Worm (Caenorhabditis elegans): ENCODE data around the gene C30H6.8.

C30H6.8 gene

DNA sequence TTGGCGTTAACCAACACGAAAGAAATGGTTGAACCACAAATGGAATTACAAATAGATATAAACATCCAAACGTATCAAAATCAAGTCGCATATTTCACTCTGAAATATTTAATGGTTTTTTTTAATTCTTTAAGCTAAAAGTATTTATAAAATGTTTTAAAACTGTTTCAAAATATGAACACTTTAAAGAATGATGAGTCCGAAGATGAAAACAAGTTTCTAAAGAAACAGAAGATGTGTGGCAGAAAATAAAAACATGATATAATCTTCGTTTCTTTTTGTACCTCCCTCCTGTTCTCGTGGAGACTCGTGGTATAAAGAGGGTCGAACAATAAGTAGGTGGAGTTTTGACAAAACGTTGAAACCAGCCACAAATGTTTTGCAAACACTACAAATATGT is 49.2 kb downstream of the C30H6.8 start, which contains the start of gene lact-6:
TSS of gene lact-6 (minus strand) at position 101 of the 400 bp plus-strand sequence.
- TF ChIP-seq ref-1 (GFP tag; conservative IDR thresholded peaks at IDR 0.05), result no peak
- TF ChIP-seq ztf-29 (GFP tag; IDR thresholded peaks at IDR 0.05), result no peak
- TF ChIP-seq cog-1 (tag; optimal IDR thresholded peaks at IDR 0.05), result no peak
- TF ChIP-seq flt-1 (GFP tag; IDR thresholded peaks at IDR 0.05), result no peak
- TF ChIP-seq T22C8.4 (GFP tag; IDR thresholded peaks at IDR 0.05), result no peak
- TF ChIP-seq klf-2 (GFP tag; conservative IDR thresholded peaks at IDR 0.05), result no peak
- TF ChIP-seq tab-1 (GFP tag; IDR thresholded peaks at IDR 0.05), result no peak

DNA sequence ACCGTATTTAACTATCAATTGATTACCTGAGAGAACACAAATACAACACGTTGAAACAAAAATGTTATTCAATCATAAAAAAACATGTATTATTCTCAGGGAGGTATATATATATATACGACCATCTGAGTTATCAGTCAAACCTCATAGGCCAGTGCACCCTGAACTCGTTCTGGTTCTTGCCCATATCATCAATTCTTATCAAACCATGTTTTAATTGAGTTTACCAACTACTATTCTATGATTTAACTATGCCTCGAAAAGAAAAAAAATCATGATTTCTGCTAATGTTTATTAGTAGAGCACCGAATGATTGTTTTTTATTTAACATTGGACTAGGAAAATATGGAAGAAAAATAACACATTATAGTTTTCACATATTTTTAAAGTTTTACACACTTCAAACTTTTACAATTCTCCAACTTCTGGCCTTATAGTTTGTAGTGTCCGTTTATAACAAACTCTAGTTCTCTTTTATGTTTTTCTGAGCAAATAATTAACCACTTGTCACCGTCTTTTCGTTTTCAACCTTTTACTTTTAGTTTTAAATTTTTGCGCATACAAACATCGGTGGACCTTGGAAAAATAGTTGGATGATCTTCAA is 50.2 kb downstream of the C30H6.8 start:
- TF ChIP-seq klf-2 (GFP tag; conservative IDR thresholded peaks at IDR 0.05) (no peak), tab-1 (GFP tag; IDR thresholded peaks at IDR 0.05) (no peak), med-1 (GFP tag; optimal IDR thresholded peaks at IDR 0.05; ENCODE audit: insufficient read depth) (no peak), cog-1 (tag; optimal IDR thresholded peaks at IDR 0.05) (no peak), ztf-23 (GFP tag; IDR thresholded peaks at IDR 0.05) (no peak)
